Worm (Caenorhabditis elegans): ENCODE data around the gene F53H4.2.

F53H4.2 gene

DNA sequence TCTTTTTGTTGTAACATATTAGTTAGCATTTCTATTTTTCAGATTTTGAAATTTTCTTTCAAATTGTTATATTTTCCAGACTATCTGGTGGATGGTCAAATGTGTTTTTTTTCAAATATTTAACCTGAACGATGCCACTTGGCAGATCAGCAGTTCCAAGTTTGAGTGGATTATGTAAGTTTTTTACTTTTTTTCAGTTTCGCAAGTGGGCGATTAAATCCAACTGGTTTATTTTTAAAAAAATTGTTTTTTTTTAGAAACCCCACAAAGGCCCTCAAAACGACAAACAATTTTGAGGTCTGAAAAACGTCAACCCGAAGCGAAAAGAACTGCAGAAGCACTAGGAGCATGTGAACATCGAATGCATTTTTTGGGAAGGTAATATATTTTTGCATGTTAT is 30.1 kb upstream of the F53H4.2 start, which contains the start of gene Y7A5A.9:
Y7A5A.9 (plus strand) TSS at position 301 of the 400 bp plus-strand sequence.
- TF ChIP-seq egl-13 (tag; optimal IDR thresholded peaks at IDR 0.05): no peak
- TF ChIP-seq ceh-63 (GFP tag; optimal IDR thresholded peaks at IDR 0.05): no peak
- TF ChIP-seq sup-37 (GFP tag; optimal IDR thresholded peaks at IDR 0.05): no peak
- no peak for TF ChIP-seq nhr-71 (tag; optimal IDR thresholded peaks at IDR 0.05)

DNA sequence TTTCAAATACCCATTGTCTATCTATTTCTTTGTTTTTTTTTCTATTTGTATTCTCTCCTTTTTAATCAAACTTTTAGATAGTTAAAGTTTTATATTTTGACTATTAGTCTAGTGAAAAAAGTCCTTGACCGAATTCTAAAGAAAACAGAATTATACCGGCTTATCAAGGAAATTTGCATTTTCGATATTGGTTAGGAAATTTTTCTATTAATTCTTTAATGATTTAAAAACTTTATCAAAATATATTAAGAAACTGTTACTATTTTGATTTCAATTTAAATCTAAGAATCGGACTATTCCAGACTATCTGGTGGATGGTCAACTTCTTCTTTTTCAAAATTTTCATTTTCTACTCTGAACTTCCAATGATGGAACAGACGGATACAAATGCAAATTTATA is 28.9 kb upstream of the F53H4.2 start, which contains the start of gene Y7A5A.20:
Y7A5A.20 (plus strand) TSS at position 301 of the 400 bp plus-strand sequence.
- TF ChIP-seq ztf-4 (tag; optimal IDR thresholded peaks at IDR 0.05) (no peak), nhr-84 (tag; optimal IDR thresholded peaks at IDR 0.05) (no peak), vab-15 (tag; optimal IDR thresholded peaks at IDR 0.05) (no peak), elt-2 (tag; optimal IDR thresholded peaks at IDR 0.05) (no peak), ces-1 (GFP tag; optimal IDR thresholded peaks at IDR 0.05) (no peak), swsn-7 (tag; optimal IDR thresholded peaks at IDR 0.05) (no peak), mep-1 (tag; optimal IDR thresholded peaks at IDR 0.05) (no peak), hlh-4 (tag; optimal IDR thresholded peaks at IDR 0.05) (no peak), ztf-11 (tag; optimal IDR thresholded peaks at IDR 0.05) (no peak), mdl-1 (tag; optimal IDR thresholded peaks at IDR 0.05) (no peak), lsy-2 (tag; optimal IDR thresholded peaks at IDR 0.05) (no peak), grh-1 (GFP tag; IDR thresholded peaks at IDR 0.05) (no peak), nhr-20 (tag; optimal IDR thresholded peaks at IDR 0.05) (no peak), nhr-85 (tag) (no peak)

DNA sequence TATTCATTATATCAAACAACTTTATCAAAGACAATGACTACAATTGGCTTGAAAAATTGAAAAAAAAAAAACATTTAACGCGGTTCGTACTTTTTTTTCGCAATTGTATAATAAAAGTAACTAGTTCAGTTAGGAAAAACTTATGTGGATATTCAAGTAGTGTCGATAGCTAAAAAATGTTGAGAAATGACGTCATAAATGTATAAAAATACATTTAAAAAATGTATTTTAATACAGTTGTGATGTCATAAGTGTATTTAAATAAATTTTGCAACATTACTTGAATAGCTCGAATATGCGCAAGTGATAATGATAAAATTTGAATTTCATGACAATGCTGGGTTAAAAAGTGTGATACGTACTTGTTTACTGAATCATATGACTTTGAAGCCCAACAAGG is 25.4 kb upstream of the F53H4.2 start:
- TF ChIP-seq C16A3.4 (tag; optimal IDR thresholded peaks at IDR 0.05) (no peak), ces-1 (GFP tag; optimal IDR thresholded peaks at IDR 0.05) (no peak), efl-1 (optimal IDR thresholded peaks at IDR 0.05) (no peak), efl-1 (GFP tag; optimal IDR thresholded peaks at IDR 0.05 in 1 of 2) (no peak), egl-13 (tag; optimal IDR thresholded peaks at IDR 0.05) (no peak), C34B4.2 (tag; optimal IDR thresholded peaks at IDR 0.05) (no peak), pqm-1 (tag; optimal IDR thresholded peaks at IDR 0.05) (no peak), ceh-82 (tag; optimal IDR thresholded peaks at IDR 0.05) (no peak), ama-1 (optimal IDR thresholded peaks at IDR 0.05) (no peak), jun-1 (tag; optimal IDR thresholded peaks at IDR 0.05) (no peak), grh-1 (GFP tag; IDR thresholded peaks at IDR 0.05) (no peak), mef-2 (tag; optimal IDR thresholded peaks at IDR 0.05) (no peak), mep-1 (tag; optimal IDR thresholded peaks at IDR 0.05) (no peak), F16B12.6 (tag; optimal IDR thresholded peaks at IDR 0.05) (no peak)

DNA sequence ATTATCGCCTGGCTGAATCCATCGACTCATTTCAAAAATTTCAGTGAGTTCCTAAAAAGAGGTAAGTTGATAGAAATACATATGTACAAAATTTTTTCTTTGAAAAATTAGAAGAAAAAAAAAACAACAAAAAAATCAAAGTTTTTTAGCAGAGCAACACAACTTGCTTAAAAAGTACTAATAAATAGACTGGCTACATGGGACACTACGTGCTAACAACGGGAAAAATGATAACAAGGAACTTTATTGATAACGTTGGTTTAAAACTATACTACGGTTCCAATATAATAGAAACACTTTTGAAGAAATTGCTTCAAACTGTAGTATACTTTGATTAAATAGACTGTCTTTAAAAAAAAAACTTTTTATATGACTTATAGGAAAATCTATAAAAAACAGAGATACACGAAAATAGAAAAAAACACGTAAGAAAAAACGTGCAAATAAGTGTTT is 18.4 kb upstream of the F53H4.2 start, which contains the start of gene acox-1.6:
acox-1.6 (minus strand) TSS at position 51 of the 453 bp plus-strand sequence.
- TF ChIP-seq lin-35 (GFP tag; optimal IDR thresholded peaks at IDR 0.05) (peak in 1 of 2 experiments; percentile 15), ceh-82 (tag; optimal IDR thresholded peaks at IDR 0.05) (no peak), nhr-77 (tag; optimal IDR thresholded peaks at IDR 0.05) (no peak), fkh-8 (tag; optimal IDR thresholded peaks at IDR 0.05) (no peak), snpc-4 (tag; optimal IDR thresholded peaks at IDR 0.05) (no peak), ets-5 (GFP tag; IDR thresholded peaks at IDR 0.05) (no peak), F16B12.6 (tag; optimal IDR thresholded peaks at IDR 0.05) (no peak), nhr-20 (tag; optimal IDR thresholded peaks at IDR 0.05) (peak; percentile 35), fkh-10 (GFP tag; optimal IDR thresholded peaks at IDR 0.05) (no peak), efl-1 (optimal IDR thresholded peaks at IDR 0.05) (no peak), efl-1 (GFP tag; optimal IDR thresholded peaks at IDR 0.05 in 1 of 2) (no peak), lin-39 (tag; optimal IDR thresholded peaks at IDR 0.05) (no peak), irx-1 (tag; optimal IDR thresholded peaks at IDR 0.05) (no peak), grh-1 (GFP tag; IDR thresholded peaks at IDR 0.05) (no peak), C04F5.9 (tag; optimal IDR thresholded peaks at IDR 0.05) (no peak), hlh-4 (tag; optimal IDR thresholded peaks at IDR 0.05) (no peak), ztf-4 (tag; optimal IDR thresholded peaks at IDR 0.05) (no peak), nhr-12 (tag; optimal IDR thresholded peaks at IDR 0.05) (no peak), ceh-90 (tag; optimal IDR thresholded peaks at IDR 0.05) (no peak)
